Worm (Caenorhabditis elegans): ENCODE data around the gene F20D6.1.

ce11 chrV:8155743-8156142 lies 34.8 kb upstream of the F20D6.1 start:
- TF ChIP-seq W03F9.2 (tag; optimal IDR thresholded peaks at IDR 0.05), result no peak
- no peak for TF ChIP-seq him-1 (tag; optimal IDR thresholded peaks at IDR 0.05)
- TF ChIP-seq dao-5 (tag; optimal IDR thresholded peaks at IDR 0.05), result no peak

All from whole organism, L4/young adult.